Worm (Caenorhabditis elegans) whole organism, dauer: Measurements from ENCODE around the gene npp-5.

ENCODE experiments used
- unc-62 ChIP-seq: sonication (generic microtip); optimal IDR thresholded peaks from 2 replicates; lab custom pipeline; 2017; ENCODE audit warnings: missing biosample characterization, missing genetic modification reagents, missing genetic modification characterization

Gene npp-5

DNA sequence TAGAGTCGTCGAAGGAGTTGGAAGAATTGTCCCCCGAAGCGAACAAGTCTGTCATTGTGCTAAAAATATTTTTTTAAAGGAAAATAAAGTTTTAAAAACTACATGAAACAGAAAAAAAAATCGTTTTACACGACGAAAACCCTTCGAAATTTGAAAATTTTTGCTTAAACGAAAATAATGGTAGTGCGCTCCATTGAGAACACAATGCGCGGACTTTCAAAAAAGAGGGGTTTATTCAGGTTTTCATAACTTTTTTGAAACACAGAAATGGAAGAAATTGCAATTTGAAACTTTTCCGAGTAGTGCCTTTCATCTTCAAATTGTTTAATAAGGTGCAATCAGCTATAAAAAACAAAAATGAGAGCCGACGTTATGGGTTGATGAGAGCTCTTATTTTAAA is at the start of gene npp-5:
npp-5 (minus strand) TSS at position 59 of the 400 bp plus-strand sequence.
- no peak for TF ChIP-seq unc-62 (GFP tag; lab: Kevin White, UChicago)

DNA sequence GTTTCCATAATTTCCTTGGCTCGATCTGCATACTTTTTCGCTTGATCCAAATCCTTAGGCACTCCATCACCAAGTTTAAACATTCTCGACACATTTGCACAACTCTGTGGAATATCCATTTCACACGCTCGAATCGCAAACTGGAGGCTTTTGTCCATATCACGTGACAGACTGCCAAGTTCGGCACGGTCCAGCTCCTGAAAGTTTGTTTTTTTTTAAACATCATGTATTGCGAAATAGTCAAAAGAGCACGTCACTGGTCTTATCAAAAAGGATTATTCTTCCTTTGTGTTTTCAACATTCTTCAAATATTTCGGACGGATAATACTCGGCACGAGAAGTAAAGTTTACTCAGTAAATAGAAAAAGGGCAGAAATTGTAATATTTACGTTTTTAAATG is 49.6 kb upstream of the npp-5 start:
- TF ChIP-seq unc-62 (GFP tag; lab: Kevin White, UChicago), result no peak

DNA sequence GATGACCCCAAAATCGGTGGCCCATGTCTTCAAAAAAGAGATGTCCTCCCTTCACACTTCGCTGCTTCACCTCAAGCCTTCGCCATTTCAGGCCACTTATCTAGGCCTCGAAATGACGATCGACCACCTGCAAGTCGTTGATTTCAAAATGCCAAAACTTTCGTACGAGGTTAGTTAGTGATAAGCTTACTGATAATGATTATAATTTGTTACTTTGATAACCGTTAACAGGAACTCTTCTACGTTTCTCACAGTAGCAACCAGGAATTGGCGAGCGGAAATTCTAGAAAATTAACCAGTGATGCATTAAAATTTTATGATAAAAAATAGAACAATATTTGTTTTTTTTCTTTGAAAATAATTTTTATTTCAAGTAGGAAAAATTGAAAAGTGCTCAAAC is 47.3 kb upstream of the npp-5 start:
- TF ChIP-seq unc-62 (GFP tag; lab: Kevin White, UChicago), result no peak

DNA sequence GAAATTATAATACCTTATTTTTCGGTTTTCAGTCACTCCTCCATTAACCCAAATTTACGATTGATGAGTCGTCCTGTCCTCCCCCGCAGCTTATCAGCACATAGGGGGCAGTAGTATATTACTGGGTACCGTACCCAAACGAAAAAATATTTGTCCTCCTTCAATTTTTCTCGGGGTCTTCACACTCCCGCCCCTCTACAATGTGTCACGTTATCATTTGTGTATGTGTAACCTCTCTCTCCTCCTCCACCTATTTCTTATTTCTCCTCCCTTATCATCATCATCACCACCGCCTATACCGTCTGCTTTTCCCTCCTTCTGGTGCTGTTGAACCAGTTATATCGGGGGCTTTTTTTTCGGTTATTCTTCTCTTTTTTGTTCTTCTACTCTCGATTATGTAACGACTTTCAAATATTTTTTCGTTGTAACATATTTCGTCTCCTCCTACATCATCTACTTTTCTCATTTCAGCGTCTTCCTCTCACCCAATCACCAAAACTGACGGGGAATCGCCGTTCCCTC is 46.7 kb upstream of the npp-5 start, which contains the start of gene ghi-1:
ghi-1 (plus strand) TSS at position 472 of the 522 bp plus-strand sequence.
- no peak for TF ChIP-seq unc-62 (GFP tag; lab: Kevin White, UChicago)

DNA sequence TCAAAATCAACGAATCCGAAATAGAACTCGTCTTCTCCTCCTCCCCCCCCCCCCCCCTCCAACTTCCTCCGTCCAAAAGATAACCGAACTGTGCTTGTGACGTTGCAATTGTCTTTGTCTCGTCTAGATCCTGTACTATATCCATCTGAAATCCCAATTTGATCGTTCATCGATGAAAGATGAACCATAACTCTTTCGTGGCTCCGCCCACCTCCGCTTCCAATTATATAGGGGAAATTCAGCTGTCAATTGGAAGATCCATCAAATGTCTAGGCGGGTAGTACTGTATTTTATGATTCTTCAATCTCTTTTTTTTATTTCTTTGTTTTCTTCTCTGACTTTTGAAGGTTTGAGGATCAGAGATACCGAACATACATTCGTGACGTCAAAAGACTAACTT is 45.8 kb upstream of the npp-5 start:
- no peak for TF ChIP-seq unc-62 (GFP tag; lab: Kevin White, UChicago)

DNA sequence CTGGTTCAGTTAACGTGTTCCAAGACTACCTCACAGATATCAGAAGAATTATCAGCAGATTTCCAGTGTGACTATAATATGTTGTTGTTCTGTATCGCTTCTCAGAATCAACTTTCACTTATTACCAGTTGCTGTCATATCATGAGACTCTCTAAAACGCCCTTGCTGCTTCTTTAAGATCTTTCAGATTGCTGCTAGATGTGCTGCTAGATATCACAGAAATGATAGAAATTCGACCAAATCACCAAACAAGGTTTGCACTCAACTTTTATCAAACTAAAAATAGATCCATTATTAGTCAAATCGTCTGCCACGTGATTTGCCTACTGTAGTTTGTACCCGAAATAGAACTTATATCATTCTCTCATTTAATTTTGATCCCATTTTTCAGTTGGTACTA is 44.9 kb upstream of the npp-5 start:
- no peak for TF ChIP-seq unc-62 (GFP tag; lab: Kevin White, UChicago)

DNA sequence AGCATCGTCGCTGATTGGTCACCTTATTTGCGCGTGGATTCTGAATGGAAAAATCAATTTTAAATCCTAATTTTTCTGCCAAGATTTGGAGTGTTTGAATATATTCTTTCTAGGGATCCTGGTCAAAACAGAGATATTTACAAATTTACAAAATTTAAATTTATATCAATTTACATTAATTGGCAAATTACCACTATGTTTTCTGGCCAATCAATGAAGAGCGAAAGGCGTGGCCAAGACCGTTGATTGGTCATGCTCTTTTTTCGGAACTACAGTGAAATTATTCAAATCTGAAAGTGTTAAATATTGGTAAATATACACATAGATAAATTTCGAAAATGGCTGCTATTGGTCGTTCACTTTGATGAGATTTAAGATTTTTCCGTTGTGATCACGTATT is 43.1 kb upstream of the npp-5 start:
- no peak for TF ChIP-seq unc-62 (GFP tag; lab: Kevin White, UChicago)

DNA sequence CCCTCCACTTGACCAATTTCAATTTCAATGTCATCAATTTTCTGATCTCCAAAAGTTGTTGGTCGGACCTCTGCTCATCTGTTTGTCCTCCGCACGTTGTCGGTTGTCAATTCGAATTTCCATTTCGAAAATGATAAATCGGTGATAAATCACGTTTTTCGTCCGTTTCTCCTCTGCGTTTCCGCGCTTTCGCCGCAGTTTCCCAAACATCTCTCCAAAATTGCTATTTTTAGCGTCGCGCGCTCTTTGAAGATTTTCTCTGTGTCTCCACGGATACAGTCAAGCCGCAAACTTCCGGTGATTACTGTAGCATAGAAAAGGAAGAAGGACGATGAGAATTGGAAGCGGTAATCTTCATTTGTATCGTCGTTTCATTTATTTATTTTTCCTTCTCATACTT is 42.4 kb upstream of the npp-5 start:
- TF ChIP-seq unc-62 (GFP tag; lab: Kevin White, UChicago), result no peak

DNA sequence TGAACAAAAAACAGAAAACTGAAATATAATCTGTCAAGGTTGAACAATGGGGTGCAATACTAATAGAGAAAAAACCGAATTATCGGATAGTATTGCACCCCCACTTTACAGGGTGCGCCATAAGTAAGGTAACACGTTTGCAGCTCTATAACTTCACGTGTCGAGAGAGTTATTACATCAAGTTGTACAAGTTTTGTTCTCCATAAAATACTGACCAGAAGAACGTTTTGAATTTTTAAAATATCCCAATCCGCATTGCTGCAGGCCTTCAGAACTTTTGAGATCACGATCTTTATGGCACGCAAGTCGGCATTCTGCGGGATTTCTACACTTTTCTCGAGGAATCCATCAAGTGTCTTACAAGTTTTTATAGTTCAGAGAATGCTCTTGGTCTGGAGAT is 38.2 kb upstream of the npp-5 start:
- no peak for TF ChIP-seq unc-62 (GFP tag; lab: Kevin White, UChicago)

DNA sequence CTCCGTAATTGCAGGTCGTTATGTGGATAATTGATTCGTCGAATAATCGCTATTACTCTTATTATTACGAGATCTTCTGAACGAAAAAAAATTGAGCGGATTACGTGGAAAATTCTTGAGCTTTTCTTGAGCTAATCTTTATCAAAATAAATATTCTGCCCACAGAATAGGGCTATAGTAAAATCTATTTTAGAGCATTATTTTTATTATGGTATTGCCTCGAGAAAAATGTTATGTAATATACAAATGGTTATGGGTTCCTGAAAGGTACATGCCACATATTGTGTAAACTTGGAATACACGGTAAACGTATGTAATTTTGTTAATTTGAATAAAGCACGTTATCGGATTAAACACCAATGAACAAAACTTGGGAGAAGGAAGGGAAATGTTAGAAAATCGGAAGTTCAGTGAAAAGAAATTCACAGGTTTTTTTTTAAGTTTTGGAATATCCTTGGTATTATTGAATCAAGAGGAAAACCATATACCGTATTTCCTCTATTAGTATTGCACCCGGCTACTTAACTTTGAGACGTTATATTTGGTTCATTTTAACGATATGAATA is 37.7 kb upstream of the npp-5 start:
- no peak for TF ChIP-seq unc-62 (GFP tag; lab: Kevin White, UChicago)

DNA sequence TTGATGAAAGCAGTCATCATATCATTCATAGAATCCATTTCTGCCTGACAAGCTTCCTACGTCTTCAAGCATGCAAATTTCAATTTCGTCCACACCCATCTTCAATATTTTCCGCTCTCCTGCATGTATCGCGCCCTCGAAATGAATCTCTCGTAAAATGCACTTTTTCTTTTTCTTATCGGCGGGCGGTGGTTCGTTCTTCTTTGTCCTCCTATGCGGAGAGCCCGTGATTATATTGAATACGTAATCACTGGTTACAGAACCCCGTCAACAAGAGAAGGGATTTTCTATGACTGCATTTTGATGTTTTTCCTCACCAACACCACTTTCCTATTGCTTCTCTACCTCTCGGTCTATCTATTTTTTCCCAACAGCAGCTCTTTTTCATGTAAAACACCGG is 37.0 kb upstream of the npp-5 start:
- no peak for TF ChIP-seq unc-62 (GFP tag; lab: Kevin White, UChicago)

DNA sequence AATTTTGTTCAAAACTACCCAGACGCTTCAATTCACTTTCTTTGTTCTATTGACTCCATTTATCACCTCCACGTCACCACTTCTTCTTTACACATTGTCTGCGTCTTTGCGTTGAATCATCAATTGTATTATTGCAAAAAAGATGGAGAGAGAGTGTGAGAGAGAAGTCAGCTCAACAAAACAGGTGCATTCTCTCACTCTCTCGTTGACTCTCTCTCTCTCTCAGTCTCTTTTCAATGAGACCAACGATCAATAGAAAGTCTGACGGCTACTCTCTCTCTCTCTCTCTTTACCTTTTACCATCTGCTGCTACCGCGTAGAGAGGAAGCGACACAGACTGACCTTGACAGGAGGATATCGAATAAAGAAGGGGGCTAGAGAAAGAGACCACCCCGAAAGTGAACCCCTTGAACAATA is 36.1 kb upstream of the npp-5 start:
- no peak for TF ChIP-seq unc-62 (GFP tag; lab: Kevin White, UChicago)

DNA sequence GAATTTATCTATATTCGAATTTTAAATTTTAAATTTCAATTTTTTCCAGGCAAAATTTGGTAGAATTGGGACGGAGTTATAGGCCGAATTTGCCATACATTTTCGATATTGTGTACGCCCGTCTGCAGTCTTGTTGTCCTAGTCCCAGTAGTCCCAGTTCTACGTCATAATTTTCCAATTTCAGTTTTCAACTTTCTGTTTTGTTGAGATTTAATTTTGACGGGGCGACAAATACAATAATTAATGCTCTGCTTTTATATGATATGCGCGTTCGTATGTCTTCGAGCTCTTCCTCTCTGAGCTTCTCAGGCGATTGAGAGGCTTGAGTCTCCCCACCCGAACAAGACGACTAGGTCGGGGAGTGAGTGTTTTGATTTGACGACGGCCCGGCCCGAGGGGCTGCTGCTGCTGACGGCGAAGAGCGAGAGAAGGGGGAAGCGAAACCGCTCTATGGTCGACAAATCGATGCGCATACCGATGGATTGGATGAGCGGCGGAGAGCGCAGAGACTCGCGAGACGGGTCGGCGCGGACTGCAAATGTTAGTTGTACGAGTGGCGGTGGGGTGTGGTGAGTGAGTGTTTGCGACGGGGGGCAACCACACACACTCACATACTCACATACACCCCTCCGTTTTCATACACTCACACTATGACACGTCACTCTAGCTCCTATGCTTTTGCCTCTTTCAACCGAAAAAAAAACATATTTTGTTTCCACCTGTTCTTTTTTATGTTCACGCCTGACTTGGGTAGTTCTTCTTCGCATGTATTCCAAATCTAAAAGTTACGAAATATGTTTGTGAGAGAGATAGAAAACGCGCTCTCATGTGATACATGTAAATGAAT is 35.3 kb upstream of the npp-5 start:
- TF ChIP-seq unc-62 (GFP tag; lab: Kevin White, UChicago), result no peak

DNA sequence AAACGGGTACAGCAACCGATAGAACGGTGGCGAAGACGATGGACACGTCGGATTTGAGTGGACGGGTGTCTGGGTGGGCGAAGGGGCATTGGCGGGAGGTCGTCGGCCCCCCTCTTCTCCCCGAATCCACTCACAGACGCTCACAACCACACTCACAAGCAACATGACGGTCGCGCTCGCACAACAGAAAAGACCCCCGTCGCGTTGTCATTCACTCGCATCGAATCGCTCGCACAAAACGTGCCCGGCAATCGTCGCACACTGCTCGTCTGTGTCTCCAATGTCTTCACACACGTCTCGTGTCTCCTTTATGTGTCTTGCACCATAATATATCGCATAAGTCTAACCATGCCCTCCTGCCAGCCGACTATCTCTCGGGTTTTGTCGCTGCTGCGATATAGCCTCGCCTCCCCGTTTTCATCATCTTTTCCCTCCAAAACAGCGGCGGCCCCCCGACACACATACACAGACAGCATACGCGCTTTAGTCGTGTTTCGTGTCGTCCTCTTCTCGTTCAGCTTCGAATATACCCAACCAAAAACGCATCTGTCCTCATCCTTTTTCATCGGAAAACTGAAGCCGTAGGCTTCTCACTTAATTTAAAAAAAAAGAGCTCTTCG is 34.6 kb upstream of the npp-5 start:
- TF ChIP-seq unc-62 (GFP tag; lab: Kevin White, UChicago), result no peak

DNA sequence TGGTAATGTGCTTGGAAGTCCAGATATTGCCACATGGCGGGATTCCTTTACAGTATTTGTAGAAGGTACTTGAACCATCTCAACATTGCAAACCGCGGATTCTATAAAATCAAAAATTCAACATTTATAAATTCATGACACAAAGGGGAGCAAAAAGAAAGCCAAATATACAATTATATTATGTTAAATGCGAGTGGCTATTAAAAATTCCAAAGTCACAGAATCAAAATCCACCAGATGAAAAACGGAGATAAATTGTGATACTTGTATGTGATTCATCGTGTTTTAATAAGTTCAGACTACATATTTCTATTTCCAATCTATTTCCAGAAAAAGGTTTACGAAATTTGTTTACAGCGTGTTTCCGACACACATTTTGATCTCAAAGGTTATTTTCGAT is 33.9 kb upstream of the npp-5 start, which contains the start of gene din-1:
din-1 (minus strand) TSS at position 101 of the 400 bp plus-strand sequence.
- TF ChIP-seq unc-62 (GFP tag; lab: Kevin White, UChicago), result no peak

DNA sequence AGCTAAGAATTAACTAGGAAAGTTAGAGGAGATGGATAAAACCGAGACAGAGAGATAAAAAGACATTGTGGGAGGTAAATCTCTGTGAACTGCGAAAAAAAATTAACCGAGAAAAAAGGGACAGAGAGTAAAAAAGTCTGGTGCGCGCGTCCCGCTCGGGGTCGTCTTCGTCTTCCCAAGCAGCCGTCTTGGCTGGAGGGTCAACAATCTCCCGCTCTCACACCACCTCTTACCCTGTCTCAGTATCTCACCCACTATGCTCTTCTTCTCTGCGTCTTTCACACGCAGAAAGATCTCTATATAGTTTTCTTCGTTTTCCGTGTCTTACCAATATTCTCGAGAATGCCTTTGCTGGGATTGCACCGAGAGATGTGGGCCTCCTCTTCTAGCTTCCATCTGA is 33.1 kb upstream of the npp-5 start:
- TF ChIP-seq unc-62 (GFP tag; lab: Kevin White, UChicago), result no peak
